Worm (Caenorhabditis elegans): ENCODE measurements around the gene cutl-1.

DNA sequence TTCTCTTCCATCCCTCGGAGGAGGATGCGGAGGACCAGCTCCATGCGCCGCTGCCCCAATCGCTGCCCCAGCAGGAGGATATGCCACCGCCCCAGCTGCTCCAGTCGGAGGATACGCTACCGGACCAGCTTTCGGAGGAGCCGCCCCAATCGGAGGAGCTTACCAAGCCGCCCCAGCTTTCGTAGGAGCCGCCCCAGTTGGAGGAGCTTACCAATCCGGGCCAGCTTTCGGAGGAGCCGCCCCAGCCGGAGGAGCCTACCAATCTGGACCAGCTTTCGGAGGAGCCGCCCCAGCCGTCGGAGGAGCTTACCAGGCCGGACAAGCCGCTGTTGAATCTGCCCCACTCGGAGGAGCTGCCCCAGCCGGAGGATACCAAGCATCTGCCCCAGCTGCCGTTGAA lies 9.5 kb upstream of the cutl-1 start:
- no peak for TF ChIP-seq lir-3 (tag; optimal IDR thresholded peaks at IDR 0.05)
- no peak for TF ChIP-seq daf-16 (GFP tag; optimal IDR thresholded peaks at IDR 0.05)
- no peak for TF ChIP-seq daf-16 (tag; optimal IDR thresholded peaks at IDR 0.05)
- no peak for TF ChIP-seq R02D3.7 (tag; optimal IDR thresholded peaks at IDR 0.05)
- TF ChIP-seq lin-15B (tag; optimal IDR thresholded peaks at IDR 0.05) = no peak
- TF ChIP-seq fkh-10 (GFP tag; optimal IDR thresholded peaks at IDR 0.05) = no peak
